Fruit fly (Drosophila melanogaster) whole organism, embryonic: ENCODE data around the gene CG1143.

Source experiments
- Blimp-1 ChIP-seq: fragments of 200-800 bp; sonication (Bioruptor generic); optimal IDR thresholded peaks from 3 replicates; lab custom pipeline; 2018; ENCODE audit warnings: missing biosample characterization, missing genetic modification characterization, mild to moderate bottlenecking, moderate library complexity, missing genetic modification reagents
- CG10366 ChIP-seq: fragments of 200-800 bp; sonication (Bioruptor generic); IDR thresholded peaks from 2 replicates; pipeline ENCODE4 v1.3.6; 2022; ENCODE audit warnings: missing biosample characterization, missing genetic modification characterization
- CG10543 ChIP-seq: fragments of 200-800 bp; sonication (Bioruptor generic); optimal IDR thresholded peaks from 3 replicates; lab custom pipeline; 2017; ENCODE audit warnings: missing biosample characterization, mild to moderate bottlenecking, missing genetic modification characterization, moderate library complexity
- CG10959 ChIP-seq: fragments of 200-800 bp; sonication (Bioruptor generic); IDR thresholded peaks from 2 replicates; pipeline ENCODE4 v1.3.6; 2022; ENCODE audit warnings: missing biosample characterization, missing genetic modification characterization
- CG11093 ChIP-seq: fragments of 200-800 bp; sonication (Bioruptor generic); IDR thresholded peaks from 3 replicates; pipeline ENCODE4 v1.3.6; 2022; ENCODE audit warnings: missing biosample characterization, missing genetic modification characterization
- CG12769 ChIP-seq: fragments of 200-800 bp; sonication (Bioruptor generic); optimal IDR thresholded peaks from 2 replicates; lab custom pipeline; 2019; ENCODE audit warnings: missing biosample characterization, mild to moderate bottlenecking, missing genetic modification characterization, moderate library complexity
- CG13775 ChIP-seq: fragments of 200-800 bp; sonication (Bioruptor generic); optimal IDR thresholded peaks from 3 replicates; lab custom pipeline; 2017; ENCODE audit warnings: missing biosample characterization, mild to moderate bottlenecking, missing genetic modification characterization
- CG14860 ChIP-seq: fragments of 200-800 bp; sonication (Bioruptor generic); IDR thresholded peaks from 3 replicates; pipeline ENCODE4 v1.3.6; 2022; ENCODE audit warnings: missing biosample characterization, missing genetic modification characterization; ENCODE audit not compliant: partially characterized antibody
- CG15696 ChIP-seq: fragments of 200-800 bp; sonication (Bioruptor generic); optimal IDR thresholded peaks from 2 replicates; lab custom pipeline; 2019; ENCODE audit warnings: missing biosample characterization, mild to moderate bottlenecking, missing genetic modification characterization, moderate library complexity
- CG17912 ChIP-seq: fragments of 200-800 bp; sonication (Bioruptor generic); optimal IDR thresholded peaks from 2 replicates; lab custom pipeline; 2018; ENCODE audit warnings: missing biosample characterization, mild to moderate bottlenecking, missing genetic modification characterization
- CG2712 ChIP-seq: fragments of 200-800 bp; optimal IDR thresholded peaks from 3 replicates; lab custom pipeline; 2019; ENCODE audit warnings: missing biosample characterization, mild to moderate bottlenecking, missing genetic modification characterization, moderate library complexity
- CG30020 ChIP-seq: fragments of 200-800 bp; optimal IDR thresholded peaks from 2 replicates; lab custom pipeline; 2019; ENCODE audit warnings: missing biosample characterization, mild to moderate bottlenecking, missing genetic modification characterization, moderate library complexity
- CG30431 ChIP-seq: fragments of 200-800 bp; sonication (Bioruptor generic); optimal IDR thresholded peaks from 2 replicates; lab custom pipeline; 2017; ENCODE audit warnings: missing biosample characterization, missing genetic modification characterization
- CG3163 ChIP-seq: fragments of 200-800 bp; sonication (Bioruptor generic); optimal IDR thresholded peaks from 3 replicates; lab custom pipeline; 2016; ENCODE audit warnings: missing biosample characterization, missing genetic modification characterization
- CG32767 ChIP-seq: fragments of 200-800 bp; sonication (Bioruptor generic); IDR thresholded peaks from 2 replicates; pipeline ENCODE4 v1.3.6; 2022; ENCODE audit warnings: missing biosample characterization, missing genetic modification characterization
- CG4424 ChIP-seq: fragments of 200-800 bp; sonication (Bioruptor generic); optimal IDR thresholded peaks from 3 replicates; lab custom pipeline; 2016; ENCODE audit warnings: missing biosample characterization, missing genetic modification characterization
- CG6175 ChIP-seq: fragments of 200-800 bp; sonication (Bioruptor generic); IDR thresholded peaks from 3 replicates; pipeline ENCODE4 v1.3.6; 2022; ENCODE audit warnings: missing biosample characterization, missing genetic modification characterization
- CG6791 ChIP-seq: fragments of 200-800 bp; sonication (Bioruptor generic); IDR thresholded peaks from 3 replicates; pipeline ENCODE4 v1.3.6; 2022; ENCODE audit warnings: missing biosample characterization, missing genetic modification characterization; ENCODE audit not compliant: partially characterized antibody
- CG7987 ChIP-seq: fragments of 200-800 bp; sonication (Bioruptor generic); optimal IDR thresholded peaks from 2 replicates; lab custom pipeline; 2018; ENCODE audit warnings: missing biosample characterization, mild to moderate bottlenecking, missing genetic modification characterization, moderate library complexity
- CG8290 ChIP-seq, 3 experiments: fragments of 200-800 bp; sonication (Bioruptor generic); optimal IDR thresholded peaks; 2 replicates each; lab custom pipeline; 2016 to 2019; ENCODE audit warnings: missing biosample characterization in 3 of 3, missing genetic modification characterization in 3 of 3, mild to moderate bottlenecking in 2 of 3, moderate library complexity in 1 of 3
- CHES-1-like ChIP-seq: fragments of 200-800 bp; sonication (Bioruptor generic); optimal IDR thresholded peaks from 2 replicates; lab custom pipeline; 2016; ENCODE audit warnings: missing biosample characterization, missing genetic modification characterization
- Deaf1 ChIP-seq: fragments of 200-800 bp; optimal IDR thresholded peaks from 3 replicates; lab custom pipeline; 2019; ENCODE audit warnings: missing biosample characterization, mild to moderate bottlenecking, missing genetic modification characterization, moderate library complexity
- Ets65A ChIP-seq: fragments of 200-800 bp; sonication (Bioruptor generic); peaks from one replicate; lab custom pipeline; 2016; ENCODE audit warnings: missing biosample characterization, missing genetic modification characterization
- Gsc ChIP-seq: fragments of 200-800 bp; sonication (Bioruptor generic); IDR thresholded peaks from 2 replicates; pipeline ENCODE4 v1.3.6; 2022; ENCODE audit warnings: missing biosample characterization, missing genetic modification characterization
- Gug ChIP-seq: fragments of 200-800 bp; sonication (Bioruptor generic); IDR thresholded peaks from 4 replicates; pipeline ENCODE4 v1.3.6; 2022; ENCODE audit warnings: missing biosample characterization, missing genetic modification characterization
- H2.0 ChIP-seq: fragments of 200-800 bp; sonication (Bioruptor generic); IDR thresholded peaks from 2 replicates; pipeline ENCODE4 v1.3.6; 2022; ENCODE audit warnings: missing biosample characterization, missing genetic modification characterization
- HLH54F ChIP-seq: fragments of 200-800 bp; sonication (Bioruptor generic); optimal IDR thresholded peaks from 3 replicates; lab custom pipeline; 2016; ENCODE audit warnings: missing biosample characterization, missing genetic modification characterization
- Hand ChIP-seq: fragments of 200-800 bp; sonication (Bioruptor generic); optimal IDR thresholded peaks from 2 replicates; lab custom pipeline; 2017; ENCODE audit warnings: mild to moderate bottlenecking, missing biosample characterization, missing genetic modification reagents, missing genetic modification characterization
- HmgD ChIP-seq: fragments of 200-800 bp; sonication (Bioruptor generic); optimal IDR thresholded peaks from 3 replicates; lab custom pipeline; 2016; ENCODE audit warnings: missing biosample characterization, missing genetic modification characterization
- MESR4 ChIP-seq: fragments of 200-800 bp; sonication (Bioruptor generic); optimal IDR thresholded peaks from 2 replicates; lab custom pipeline; 2018; ENCODE audit warnings: missing biosample characterization, mild to moderate bottlenecking, missing genetic modification characterization, moderate library complexity
- Oli ChIP-seq: fragments of 200-800 bp; sonication (Bioruptor generic); optimal IDR thresholded peaks from 2 replicates; lab custom pipeline; 2018; ENCODE audit warnings: missing biosample characterization, mild to moderate bottlenecking, missing genetic modification characterization, moderate library complexity
- Side ChIP-seq: fragments of 200-800 bp; sonication (Bioruptor generic); optimal IDR thresholded peaks from 2 replicates; lab custom pipeline; 2016; ENCODE audit warnings: missing biosample characterization, missing genetic modification characterization
- Sin3A ChIP-seq: fragments of >200 bp; optimal IDR thresholded peaks from 2 replicates; lab custom pipeline; 2018
- Six4 ChIP-seq: fragments of 200-800 bp; sonication (Bioruptor generic); optimal IDR thresholded peaks from 2 replicates; lab custom pipeline; 2016; ENCODE audit warnings: missing biosample characterization, missing genetic modification characterization
- Trl ChIP-seq, 3 experiments: fragments of >200 bp in 2 of 3; fragments of 200-800 bp in 1 of 3; sonication (Bioruptor generic) in 1 of 3; optimal IDR thresholded peaks; 2 replicates in 1 of 3; 3 replicates in 2 of 3; lab custom pipeline; 2016 to 2017; ENCODE audit warnings: missing biosample characterization in 1 of 3, missing genetic modification characterization in 1 of 3
- al ChIP-seq: fragments of 200-800 bp; sonication (Bioruptor generic); IDR thresholded peaks from 2 replicates; pipeline ENCODE4 v1.3.6; 2022; ENCODE audit warnings: missing biosample characterization, missing genetic modification characterization
- aop ChIP-seq: fragments of 200-800 bp; sonication (Bioruptor generic); IDR thresholded peaks from 2 replicates; pipeline ENCODE4 v1.3.6; 2022; ENCODE audit warnings: missing biosample characterization, missing genetic modification characterization
- bbx ChIP-seq: fragments of 200-800 bp; sonication (Bioruptor generic); IDR thresholded peaks from 2 replicates; pipeline ENCODE4 v1.3.6; 2022; ENCODE audit warnings: missing biosample characterization, missing genetic modification characterization; ENCODE audit not compliant: partially characterized antibody
- ftz-f1 ChIP-seq: fragments of 200-800 bp; sonication (Bioruptor generic); optimal IDR thresholded peaks from 2 replicates; lab custom pipeline; 2016; ENCODE audit warnings: missing biosample characterization, missing genetic modification characterization
- gcm2 ChIP-seq: fragments of 200-800 bp; sonication (Bioruptor generic); optimal IDR thresholded peaks from 2 replicates; lab custom pipeline; 2016; ENCODE audit warnings: missing biosample characterization, missing genetic modification characterization
- gem ChIP-seq: fragments of 200-800 bp; sonication (Bioruptor generic); optimal IDR thresholded peaks from 2 replicates; lab custom pipeline; 2019; ENCODE audit warnings: missing biosample characterization, mild to moderate bottlenecking, missing genetic modification characterization, moderate library complexity
- her ChIP-seq: fragments of 200-800 bp; sonication (Bioruptor generic); optimal IDR thresholded peaks from 2 replicates; lab custom pipeline; 2016; ENCODE audit warnings: missing biosample characterization, missing genetic modification characterization
- nerfin-1 ChIP-seq: fragments of 200-800 bp; sonication (Bioruptor generic); optimal IDR thresholded peaks from 3 replicates; lab custom pipeline; 2019; ENCODE audit warnings: missing biosample characterization, mild to moderate bottlenecking, missing genetic modification characterization, moderate library complexity
- onecut ChIP-seq: fragments of 200-800 bp; sonication (Bioruptor generic); IDR thresholded peaks from 2 replicates; pipeline ENCODE4 v1.3.6; 2022; ENCODE audit warnings: missing biosample characterization, missing genetic modification characterization
- org-1 ChIP-seq: fragments of 200-800 bp; sonication (Bioruptor generic); optimal IDR thresholded peaks from 2 replicates; lab custom pipeline; 2017; ENCODE audit warnings: missing biosample characterization, missing genetic modification characterization
- pzg ChIP-seq: fragments of 200-800 bp; sonication (Bioruptor generic); optimal IDR thresholded peaks from 3 replicates; lab custom pipeline; 2018; ENCODE audit warnings: missing biosample characterization, mild to moderate bottlenecking, missing genetic modification characterization, moderate library complexity
- schlank ChIP-seq: fragments of 200-800 bp; sonication (Bioruptor generic); optimal IDR thresholded peaks from 2 replicates; lab custom pipeline; 2018; ENCODE audit warnings: missing biosample characterization, mild to moderate bottlenecking, missing genetic modification characterization
- tio ChIP-seq: fragments of 200-800 bp; sonication (Bioruptor generic); optimal IDR thresholded peaks from 2 replicates; lab custom pipeline; 2017; ENCODE audit warnings: missing biosample characterization, missing genetic modification characterization, inconsistent platforms
- vvl ChIP-seq: fragments of 200-800 bp; sonication (Bioruptor generic); IDR thresholded peaks from 2 replicates; pipeline ENCODE4 v1.3.6; 2022; ENCODE audit warnings: missing biosample characterization, missing genetic modification characterization
- wdn ChIP-seq: fragments of 200-800 bp; sonication (Bioruptor generic); IDR thresholded peaks from 2 replicates; pipeline ENCODE4 v1.3.6; 2022; ENCODE audit warnings: missing biosample characterization, missing genetic modification characterization
- zfh1 ChIP-seq: fragments of 200-800 bp; sonication (Bioruptor generic); IDR thresholded peaks from 3 replicates; pipeline ENCODE4 v1.3.6; 2022; ENCODE audit warnings: missing biosample characterization, missing genetic modification characterization
- zfh2 ChIP-seq: fragments of 200-800 bp; sonication (Bioruptor generic); optimal IDR thresholded peaks from 2 replicates; lab custom pipeline; 2016; ENCODE audit warnings: missing biosample characterization, missing genetic modification characterization

The CG1143 gene

DNA sequence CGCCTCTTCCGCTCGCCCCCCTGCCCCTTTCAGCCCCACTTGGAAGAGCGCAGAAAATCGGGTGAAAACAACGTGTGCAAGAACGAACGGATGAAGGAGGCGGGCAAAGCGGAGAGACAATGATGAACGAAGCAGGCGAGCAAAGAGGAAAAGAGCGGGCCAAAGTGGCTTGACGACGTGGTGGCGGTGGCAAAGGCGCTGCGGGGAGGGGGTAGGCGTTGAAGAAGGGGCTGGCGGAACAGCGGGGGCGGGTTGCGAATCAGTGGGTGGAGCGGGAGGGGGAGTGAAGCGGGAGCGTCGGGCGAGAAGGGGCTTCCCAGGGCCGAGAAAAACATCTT is 12.4 kb upstream of the CG1143 start (continued):
- TF ChIP-seq CG11093 (GFP tag; lab: Robert Waterston, UW) (0 out of 3 replicates have a peak, but pooled peaks have one; percentile 19), bbx (GFP tag; lab: Robert Waterston, UW) (no peak), her (GFP tag; lab: Kevin White, UChicago) (no peak), Oli (no peak), H2.0 (GFP tag; lab: Robert Waterston, UW) (no peak), CG17912 (GFP tag; lab: Kevin White, UChicago) (no peak), CG10959 (GFP tag; lab: Robert Waterston, UW) (no peak), CG15696 (tag; lab: Kevin White, UChicago) (no peak), Trl (optimal IDR thresholded peaks at IDR 0.05; lab: Kevin White, UChicago) (peak; percentile 5 to 6), Trl (GFP tag; optimal IDR thresholded peaks at IDR 0.05; lab: Kevin White, UChicago) (no peak), Hand (GFP tag; lab: Kevin White, UChicago) (no peak), vvl (GFP tag; lab: Robert Waterston, UW) (no peak), Side (GFP tag; lab: Kevin White, UChicago) (no peak), Deaf1 (tag; lab: Kevin White, UChicago) (peak; percentile 28), CG6791 (no peak), CG14860 (GFP tag; lab: Robert Waterston, UW) (no peak), CG10543 (peak; percentile 35), onecut (no peak), zfh1 (GFP tag; lab: Robert Waterston, UW) (no peak), wdn (GFP tag; lab: Robert Waterston, UW) (no peak), gem (no peak), Sin3A (no peak), CG2712 (no peak), nerfin-1 (tag; lab: Kevin White, UChicago) (no peak), CG10366 (no peak), CG30020 (tag; lab: Kevin White, UChicago) (no peak), CG6175 (GFP tag; lab: Robert Waterston, UW) (peak; percentile 51; the same call in 1 of the 3 replicates), aop (GFP tag; lab: Robert Waterston, UW) (no peak), pzg (peak; percentile 20), CG12769 (tag; lab: Kevin White, UChicago) (peak; percentile 58), MESR4 (GFP tag; lab: Kevin White, UChicago) (no peak), Blimp-1 (no peak), HLH54F (GFP tag; lab: Kevin White, UChicago) (no peak), Six4 (GFP tag; lab: Kevin White, UChicago) (no peak), CG13775 (GFP tag; lab: Kevin White, UChicago) (no peak), Ets65A (no peak), tio (GFP tag; lab: Kevin White, UChicago) (no peak), Gsc (GFP tag; lab: Robert Waterston, UW) (no peak), zfh2 (GFP tag; lab: Kevin White, UChicago) (no peak), CG7987 (GFP tag; lab: Kevin White, UChicago) (no peak), CHES-1-like (GFP tag; lab: Kevin White, UChicago) (no peak), org-1 (GFP tag; lab: Kevin White, UChicago) (no peak), al (GFP tag; lab: Robert Waterston, UW) (0 out of 2 replicates have a peak, but pooled peaks have one; percentile 28), HmgD (GFP tag; lab: Kevin White, UChicago) (no peak), Gug (GFP tag; lab: Robert Waterston, UW) (no peak), CG4424 (GFP tag; lab: Kevin White, UChicago) (no peak), schlank (tag; lab: Kevin White, UChicago) (no peak), gcm2 (GFP tag; lab: Kevin White, UChicago) (no peak), CG8290 (GFP tag; optimal IDR thresholded peaks at IDR 0.05; lab: Kevin White, UChicago) (no peak), CG8290 (tag; optimal IDR thresholded peaks at IDR 0.05; lab: Kevin White, UChicago) (peak in 1 of 2 experiments; percentile 10), ftz-f1 (GFP tag; lab: Kevin White, UChicago) (peak; percentile 3), CG32767 (GFP tag; lab: Robert Waterston, UW) (no peak; the same call in 1 of the 2 replicates), CG3163 (GFP tag; lab: Kevin White, UChicago) (no peak), CG30431 (GFP tag; lab: Kevin White, UChicago) (no peak)
